Fruit fly (Drosophila melanogaster) whole organism, prepupa: Measurements from ENCODE around the gene Vajk1.

Source experiments
- CG34406 ChIP-seq: fragments of 200-800 bp; sonication (Bioruptor generic); optimal IDR thresholded peaks from 3 replicates; lab custom pipeline; 2016; ENCODE audit warnings: missing biosample characterization, missing genetic modification characterization
- CG3919 ChIP-seq: fragments of 200-800 bp; sonication (Bioruptor generic); optimal IDR thresholded peaks from 3 replicates; lab custom pipeline; 2016; ENCODE audit warnings: missing biosample characterization, missing genetic modification characterization
- Gug ChIP-seq: fragments of 200-800 bp; sonication (Bioruptor generic); IDR thresholded peaks from 2 replicates; pipeline ENCODE4 v1.3.6; 2022; ENCODE audit warnings: missing biosample characterization, missing genetic modification characterization
- Hr39 ChIP-seq: fragments of 200-800 bp; sonication (Bioruptor generic); optimal IDR thresholded peaks from 2 replicates; lab custom pipeline; 2016; ENCODE audit warnings: missing biosample characterization, missing genetic modification characterization
- dac ChIP-seq: fragments of 200-800 bp; sonication (Bioruptor generic); optimal IDR thresholded peaks from 2 replicates; lab custom pipeline; 2017; ENCODE audit warnings: missing biosample characterization, mild to moderate bottlenecking, missing genetic modification characterization
- pdm3 ChIP-seq: fragments of 200-800 bp; sonication (Bioruptor generic); optimal IDR thresholded peaks from 3 replicates; lab custom pipeline; 2016; ENCODE audit warnings: missing biosample characterization, missing genetic modification characterization

DNA sequence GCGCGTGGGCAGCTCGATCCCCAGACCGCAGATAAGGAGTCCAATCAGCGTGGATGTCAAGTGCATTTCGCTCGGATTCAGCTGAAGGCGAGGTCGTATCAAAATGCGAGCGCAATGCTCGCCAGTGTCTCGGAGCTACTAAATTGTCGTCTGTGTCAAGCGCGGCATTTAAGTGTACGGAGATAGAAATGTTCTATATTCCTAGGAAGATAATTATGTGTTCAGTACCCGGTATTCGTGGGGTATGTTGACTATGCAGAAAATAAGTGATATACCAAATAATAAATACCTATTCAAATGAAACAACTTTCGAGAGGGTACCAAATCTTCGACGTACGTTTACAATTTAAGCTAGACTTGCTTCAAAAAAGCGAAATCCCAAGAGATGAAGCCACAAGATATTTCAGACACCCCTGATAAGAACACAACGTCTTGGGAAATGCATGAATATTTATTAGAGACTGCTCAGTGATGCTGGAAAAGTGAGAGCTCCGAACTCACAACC is 44.5 kb upstream of the Vajk1 start, which contains the start of gene NimB3:
- TF ChIP-seq Hr39, result peak; percentile 3
- TF ChIP-seq CG34406, result no peak
- TF ChIP-seq CG3919 (GFP tag; lab: Kevin White, UChicago), result no peak
- TF ChIP-seq dac (GFP tag; lab: Kevin White, UChicago), result no peak
- no peak for TF ChIP-seq pdm3 (GFP tag; lab: Kevin White, UChicago)
- TF ChIP-seq Gug (GFP tag; lab: Robert Waterston, UW), result no peak
